Fruit fly (Drosophila melanogaster) whole organism, prepupa: ENCODE data around the gene naz.

Experiments
- CG11902 ChIP-seq: fragments of 200-800 bp; sonication (Bioruptor generic); optimal IDR thresholded peaks from 3 replicates; lab custom pipeline; 2016; ENCODE audit warnings: missing biosample characterization, missing genetic modification characterization
- CG31627 ChIP-seq: fragments of 200-800 bp; sonication (Bioruptor generic); optimal IDR thresholded peaks from 3 replicates; lab custom pipeline; 2016; ENCODE audit warnings: missing biosample characterization, missing genetic modification characterization
- Hr4 ChIP-seq: fragments of 200-800 bp; sonication (Bioruptor generic); optimal IDR thresholded peaks from 3 replicates; lab custom pipeline; 2016; ENCODE audit warnings: missing biosample characterization, missing genetic modification characterization
- Sox15 ChIP-seq: fragments of 200-800 bp; sonication (Bioruptor generic); optimal IDR thresholded peaks from 3 replicates; lab custom pipeline; 2016; ENCODE audit warnings: missing biosample characterization, missing genetic modification characterization
- vri ChIP-seq: fragments of 200-800 bp; sonication (Bioruptor generic); optimal IDR thresholded peaks from 3 replicates; lab custom pipeline; 2016; ENCODE audit warnings: missing biosample characterization, mild to moderate bottlenecking, missing genetic modification characterization

DNA sequence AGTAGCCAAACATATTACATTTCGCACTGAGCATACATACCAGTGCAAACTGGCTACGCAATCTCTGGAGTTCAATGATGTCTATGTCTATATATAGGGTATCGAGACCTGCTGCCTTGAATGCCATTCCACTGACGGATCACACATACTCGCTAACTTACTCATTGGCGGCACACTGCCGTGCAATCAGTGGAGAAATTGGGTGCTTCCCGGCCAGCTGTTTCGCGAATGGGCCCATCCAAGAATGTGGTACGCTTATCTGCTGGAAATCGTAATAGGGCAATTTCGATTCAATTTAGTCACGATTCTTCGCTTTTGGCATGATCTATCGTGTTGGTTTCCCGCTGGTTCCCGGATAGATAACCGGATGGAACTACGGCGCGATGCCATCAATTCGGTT lies 48.6 kb downstream of the naz start:
- no peak for TF ChIP-seq vri (GFP tag; lab: Kevin White, UChicago)
- no peak for TF ChIP-seq Sox15
- TF ChIP-seq CG11902 (GFP tag; lab: Kevin White, UChicago) = no peak
- TF ChIP-seq CG31627 (GFP tag; lab: Kevin White, UChicago) = no peak
- no peak for TF ChIP-seq Hr4 (GFP tag; lab: Kevin White, UChicago)
